Worm (Caenorhabditis elegans) whole organism, late embryonic: ENCODE results near the gene T05H10.1.

Experiments used
- ceh-18 ChIP-seq: sonication (generic microtip); optimal IDR thresholded peaks from 2 replicates; lab custom pipeline; 2016; ENCODE audit warnings: missing genetic modification characterization, missing compliant biosample characterization
- ceh-48 ChIP-seq: sonication (generic microtip); optimal IDR thresholded peaks from 2 replicates; lab custom pipeline; 2016; ENCODE audit warnings: missing genetic modification characterization, inconsistent platforms, missing compliant biosample characterization
- elt-2 ChIP-seq: sonication (generic microtip); optimal IDR thresholded peaks from 2 replicates; lab custom pipeline; 2016; ENCODE audit warnings: missing genetic modification reagents, missing genetic modification characterization, missing compliant biosample characterization
- gmeb-2 ChIP-seq: sonication (generic microtip); optimal IDR thresholded peaks from 2 replicates; lab custom pipeline; 2016; ENCODE audit warnings: missing genetic modification characterization, inconsistent platforms, missing compliant biosample characterization
- hlh-13 ChIP-seq: fragments of 200-800 bp; sonication (Bioruptor generic); optimal IDR thresholded peaks from 2 replicates; lab custom pipeline; 2018; ENCODE audit warnings: mild to moderate bottlenecking, missing genetic modification characterization, missing compliant biosample characterization
- hlh-15 ChIP-seq: sonication (generic microtip); optimal IDR thresholded peaks from 2 replicates; lab custom pipeline; 2016; ENCODE audit warnings: missing genetic modification characterization, missing compliant biosample characterization
- hlh-6 ChIP-seq: sonication (generic microtip); optimal IDR thresholded peaks from 2 replicates; lab custom pipeline; 2016; ENCODE audit warnings: missing genotype, missing genetic modification characterization, missing compliant biosample characterization
- odd-2 ChIP-seq: sonication (generic microtip); optimal IDR thresholded peaks from 2 replicates; lab custom pipeline; 2017; ENCODE audit warnings: antibody characterized with exemption, mild to moderate bottlenecking, missing genetic modification characterization, missing compliant biosample characterization
- pha-4 ChIP-seq: fragments of 150-350 bp; optimal IDR thresholded peaks from 2 replicates; lab custom pipeline; 2018; ENCODE audit warnings: missing biosample characterization, missing genetic modification reagents, missing genetic modification characterization
- pqm-1 ChIP-seq: sonication (generic microtip); optimal IDR thresholded peaks from 2 replicates; lab custom pipeline; 2016; ENCODE audit warnings: missing genetic modification characterization, missing compliant biosample characterization
- unc-3 ChIP-seq, 2 experiments: fragments of 200-800 bp in 1 of 2; sonication (Bioruptor generic) in 1 of 2; sonication (generic microtip) in 1 of 2; conservative IDR thresholded peaks in 1 of 2; optimal IDR thresholded peaks in 1 of 2; 2 replicates each; pipeline versions ENCODE4 v1.3.6 to Lab custom; 2016 to 2022; ENCODE audit warnings: missing compliant biosample characterization in 2 of 2, missing genetic modification characterization in 2 of 2, missing genetic modification reagents in 1 of 2
- unc-86 ChIP-seq: sonication (generic microtip); optimal IDR thresholded peaks from 2 replicates; lab custom pipeline; 2016; ENCODE audit warnings: missing genetic modification characterization, missing compliant biosample characterization

ce11 chrII:8004752-8005151 is 37.6 kb upstream of the T05H10.1 start:
- TF ChIP-seq ceh-48 (no peak), odd-2 (no peak), hlh-15 (no peak), hlh-6 (no peak), pqm-1 (no peak), gmeb-2 (tag; lab: Kevin White, UChicago) (no peak), hlh-13 (GFP tag; lab: Kevin White, UChicago) (no peak), ceh-18 (tag; lab: Kevin White, UChicago) (no peak), unc-3 (GFP tag; conservative IDR thresholded peaks at IDR 0.05; lab: Robert Waterston, UW) (no peak), unc-3 (tag; optimal IDR thresholded peaks at IDR 0.05; lab: Kevin White, UChicago) (no peak), pha-4 (no peak), unc-86 (tag; lab: Kevin White, UChicago) (no peak), elt-2 (tag; lab: Kevin White, UChicago) (no peak)
